Worm (Caenorhabditis elegans) whole organism, late embryonic: ENCODE measurements around the gene nas-15.

Experiments
- K02D7.2 ChIP-seq: sonication (generic microtip); optimal IDR thresholded peaks from 2 replicates; lab custom pipeline; 2017; ENCODE audit warnings: mild to moderate bottlenecking, missing genetic modification characterization, missing compliant biosample characterization
- ceh-30 ChIP-seq: fragments of 150-350 bp; optimal IDR thresholded peaks from 2 replicates; lab custom pipeline; 2014; ENCODE audit warnings: missing biosample characterization, missing genetic modification characterization
- ceh-31 ChIP-seq: sonication (generic microtip); optimal IDR thresholded peaks from 2 replicates; lab custom pipeline; 2016; ENCODE audit warnings: missing genetic modification characterization, missing compliant biosample characterization
- ceh-34 ChIP-seq: sonication (generic microtip); optimal IDR thresholded peaks from 2 replicates; lab custom pipeline; 2016; ENCODE audit warnings: mild to moderate bottlenecking, missing genetic modification characterization, missing compliant biosample characterization
- elt-2 ChIP-seq: sonication (generic microtip); optimal IDR thresholded peaks from 2 replicates; lab custom pipeline; 2016; ENCODE audit warnings: missing genetic modification reagents, missing genetic modification characterization, missing compliant biosample characterization
- ets-4 ChIP-seq: sonication (generic microtip); optimal IDR thresholded peaks from 2 replicates; lab custom pipeline; 2016; ENCODE audit warnings: missing genetic modification characterization, missing compliant biosample characterization
- nhr-11 ChIP-seq: fragments of 150-350 bp; optimal IDR thresholded peaks from 2 replicates; lab custom pipeline; 2014; ENCODE audit warnings: missing biosample characterization, missing genetic modification characterization
- pag-3 ChIP-seq: sonication (generic microtip); optimal IDR thresholded peaks from 2 replicates; lab custom pipeline; 2016; ENCODE audit warnings: missing compliant biosample characterization, missing genetic modification characterization, borderline replicate concordance
- pha-4 ChIP-seq: fragments of 150-350 bp; optimal IDR thresholded peaks from 2 replicates; lab custom pipeline; 2018; ENCODE audit warnings: missing biosample characterization, missing genetic modification reagents, missing genetic modification characterization
- sox-2 ChIP-seq: fragments of 200-800 bp; sonication (Bioruptor generic); IDR thresholded peaks from 2 replicates; pipeline ENCODE4 v1.3.6; 2022; ENCODE audit warnings: missing genetic modification reagents, missing genetic modification characterization, missing compliant biosample characterization

DNA sequence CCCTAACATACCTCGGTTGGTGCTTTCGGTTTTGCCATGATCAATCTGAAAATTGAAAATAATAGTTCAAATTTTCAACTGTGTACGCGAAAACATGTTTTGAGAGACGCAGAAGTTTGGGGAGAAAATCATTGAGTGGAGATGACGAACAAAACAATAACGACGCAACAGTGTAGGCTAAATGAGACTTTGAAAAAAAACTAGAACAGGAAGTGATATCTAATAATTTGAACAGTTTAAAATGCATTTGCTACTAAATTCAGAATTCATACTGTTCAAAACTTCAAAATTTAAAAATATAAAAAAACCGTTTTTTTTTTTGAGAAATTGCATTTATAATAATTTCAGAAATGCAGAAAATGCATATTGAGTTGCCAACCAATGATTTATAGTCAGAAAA is 35.5 kb downstream of the nas-15 start, which contains the start of gene F25E2.3:
- TF ChIP-seq K02D7.2 (no peak), ceh-31 (tag; lab: Kevin White, UChicago) (no peak), nhr-11 (no peak), pha-4 (tag; lab: Kevin White, UChicago) (no peak), ceh-30 (no peak), elt-2 (tag; lab: Kevin White, UChicago) (no peak), sox-2 (GFP tag; lab: Robert Waterston, UW) (no peak), ceh-34 (tag; lab: Kevin White, UChicago) (no peak), pag-3 (tag; lab: Kevin White, UChicago) (no peak), ets-4 (tag; lab: Kevin White, UChicago) (no peak)
